Fruit fly (Drosophila melanogaster) whole organism: Measurements from ENCODE around the gene CG34331.
"Not testable (repeated sequence)": the region's sequence is repeated elsewhere in the genome, so short reads cannot be mapped to it uniquely, and the experiment has no call there.

ENCODE experiments used
- CG8478 ChIP-seq: fragments of >200 bp; optimal IDR thresholded peaks from 2 replicates; lab custom pipeline; 2018; ENCODE audit warnings: inconsistent platforms
- Dll ChIP-seq: fragments of >200 bp; optimal IDR thresholded peaks from 2 replicates; lab custom pipeline; 2017
- EcR ChIP-seq, 2 experiments: fragments of >200 bp; optimal IDR thresholded peaks; 2 replicates each; lab custom pipeline; 2017; ENCODE audit warnings: missing biosample characterization in 2 of 2, missing genetic modification characterization in 2 of 2, missing genetic modification reagents in 2 of 2
- pan ChIP-seq: fragments of >200 bp; optimal IDR thresholded peaks from 2 replicates; lab custom pipeline; 2017
- psq ChIP-seq: fragments of >200 bp; optimal IDR thresholded peaks from 2 replicates; lab custom pipeline; 2017
- usp ChIP-seq: fragments of >200 bp; optimal IDR thresholded peaks from 2 replicates; lab custom pipeline; 2017; ENCODE audit warnings: missing biosample characterization, missing genetic modification characterization, mixed read lengths

Gene CG34331

dm6 chrX:20143088-20143487 is 20.8 kb downstream of the CG34331 start, which contains the start of gene Or19a:
Gene Or19a (minus strand): TSS chrX:20143188.
- TF ChIP-seq CG8478 (lab: Kevin White, UChicago); usp; EcR (GFP tag; optimal IDR thresholded peaks at IDR 0.05; lab: Kevin White, UChicago): not testable (repeated sequence)

dm6 chrX:20147693-20148174 is 25.5 kb downstream of the CG34331 start, which contains the start of gene aspr:
Gene aspr (plus strand): TSS chrX:20148124.
- TF ChIP-seq CG8478 (lab: Kevin White, UChicago), result no peak
- no peak for TF ChIP-seq Dll
- TF ChIP-seq EcR (GFP tag; optimal IDR thresholded peaks at IDR 0.05; lab: Kevin White, UChicago), result no peak
- TF ChIP-seq psq, result no peak
- TF ChIP-seq usp, result no peak
- TF ChIP-seq pan, result no peak

- TF ChIP-seq EcR (GFP tag; optimal IDR thresholded peaks at IDR 0.05; lab: Kevin White, UChicago) (no peak), pan (no peak), Dll (no peak), usp (no peak), CG8478 (lab: Kevin White, UChicago) (no peak), psq (no peak)
Measured at dm6 chrX:20155947-20156346, 33.7 kb downstream of the CG34331 start.

- TF ChIP-seq pan (no peak), Dll (no peak), psq (no peak), usp (no peak), CG8478 (lab: Kevin White, UChicago) (no peak), EcR (GFP tag; optimal IDR thresholded peaks at IDR 0.05; lab: Kevin White, UChicago) (no peak)
Measured at dm6 chrX:20158491-20158890, 36.2 kb downstream of the CG34331 start.

- TF ChIP-seq CG8478 (lab: Kevin White, UChicago), result peak; percentile 90
- TF ChIP-seq Dll, result peak; percentile 67
- no peak for TF ChIP-seq EcR (GFP tag; optimal IDR thresholded peaks at IDR 0.05; lab: Kevin White, UChicago)
Measured at dm6 chrX:20158943-20159385, 36.7 kb downstream of the CG34331 start.

- TF ChIP-seq usp (no peak), Dll (no peak)
Measured at dm6 chrX:20159679-20160140, 37.5 kb downstream of the CG34331 start, which contains the start of gene Rab35. Gene Rab35 (minus strand): TSS chrX:20159872.

- TF ChIP-seq EcR (GFP tag; optimal IDR thresholded peaks at IDR 0.05; lab: Kevin White, UChicago), result no peak
- no peak for TF ChIP-seq usp
- no peak for TF ChIP-seq CG8478 (lab: Kevin White, UChicago)
- no peak for TF ChIP-seq Dll
- TF ChIP-seq psq, result no peak
- no peak for TF ChIP-seq pan
Measured at dm6 chrX:20162586-20162985, 40.3 kb downstream of the CG34331 start.

dm6 chrX:20165773-20166412 is 43.6 kb downstream of the CG34331 start, which contains the start of gene Phf7:
Gene Phf7 (minus strand): TSS chrX:20165830.
- TF ChIP-seq Dll (no peak), CG8478 (lab: Kevin White, UChicago) (no peak), EcR (GFP tag; optimal IDR thresholded peaks at IDR 0.05; lab: Kevin White, UChicago) (no peak), psq (no peak), usp (no peak), pan (no peak)

- TF ChIP-seq EcR (GFP tag; optimal IDR thresholded peaks at IDR 0.05; lab: Kevin White, UChicago) (no peak), CG8478 (lab: Kevin White, UChicago) (no peak)
Measured at dm6 chrX:20166484-20167038, 44.3 kb downstream of the CG34331 start, which contains the start of gene CG9577. Gene CG9577 (plus strand): TSS chrX:20166673.

- TF ChIP-seq psq (no peak), usp (no peak)
Measured at dm6 chrX:20169898-20170297, 47.6 kb downstream of the CG34331 start, which contains the start of the genes CG9581 and CG9578. Gene CG9581 (minus strand): TSS chrX:20169981. Gene CG9578 (plus strand): TSS chrX:20170222.

dm6 chrX:20173464-20173995 is 51.3 kb downstream of the CG34331 start, which contains the start of gene AnxB10:
Gene AnxB10 (minus strand): TSS chrX:20173514.
- TF ChIP-seq pan, result no peak
- no peak for TF ChIP-seq psq
- TF ChIP-seq EcR (GFP tag; optimal IDR thresholded peaks at IDR 0.05; lab: Kevin White, UChicago), result no peak
- TF ChIP-seq CG8478 (lab: Kevin White, UChicago), result no peak
- TF ChIP-seq usp, result no peak
- TF ChIP-seq Dll, result no peak
